Fruit fly (Drosophila melanogaster): ENCODE results near the gene Sgs3.
A peak's percentile ranks its signal among the peaks of the same experiment; 100 is the strongest.

Sgs3 gene

DNA sequence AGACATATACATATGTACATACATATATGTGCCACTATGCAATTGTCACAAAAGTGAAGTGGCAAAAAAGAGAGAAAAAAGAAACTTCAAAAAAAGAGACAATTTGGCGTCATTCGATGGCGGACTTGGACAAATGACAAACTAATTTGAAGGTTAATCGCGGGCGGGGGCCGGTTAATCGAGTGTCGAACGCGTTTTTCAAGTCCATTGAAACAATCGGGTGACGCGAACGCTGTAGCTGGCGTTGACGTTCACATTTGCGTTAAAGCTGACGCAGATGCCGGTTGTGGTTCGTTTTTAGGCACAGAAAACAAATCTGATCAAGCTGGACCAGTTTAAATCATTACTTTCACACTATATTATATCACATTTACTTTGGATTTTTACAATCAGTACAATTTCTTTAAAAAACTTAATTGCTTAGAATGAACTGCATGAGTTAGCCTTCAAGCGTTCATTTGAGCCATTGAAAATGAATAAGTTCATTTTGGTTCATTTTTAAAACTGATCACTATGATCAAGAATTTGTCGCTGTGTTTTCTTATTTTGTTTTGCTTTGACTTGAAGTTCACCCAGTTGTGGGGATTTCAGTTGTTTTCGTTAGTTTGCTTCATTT is 21.8 kb downstream of the Sgs3 start (continued):
- TF ChIP-seq H2.0 (GFP tag; IDR thresholded peaks at IDR 0.05) (peak; percentile 28; the same call in 1 of the 2 replicates), C15 (GFP tag; IDR thresholded peaks at IDR 0.05) (no peak), CG13894 (tag; optimal IDR thresholded peaks at IDR 0.05) (peak; percentile 13), CG3726 (GFP tag; IDR thresholded peaks at IDR 0.05) (no peak), Ada2b (GFP tag; IDR thresholded peaks at IDR 0.05) (no peak), chinmo (GFP tag; IDR thresholded peaks at IDR 0.05; ENCODE audit: partially characterized antibody) (peak; percentile 50; the same call in 1 of the 4 replicates), unpg (GFP tag; optimal IDR thresholded peaks at IDR 0.05) (peak; percentile 45), Gug (GFP tag; IDR thresholded peaks at IDR 0.05) (no peak), pnt (GFP tag; optimal IDR thresholded peaks at IDR 0.05) (peak; percentile 36), kay (GFP tag; optimal IDR thresholded peaks at IDR 0.05) (peak; percentile 48)

DNA sequence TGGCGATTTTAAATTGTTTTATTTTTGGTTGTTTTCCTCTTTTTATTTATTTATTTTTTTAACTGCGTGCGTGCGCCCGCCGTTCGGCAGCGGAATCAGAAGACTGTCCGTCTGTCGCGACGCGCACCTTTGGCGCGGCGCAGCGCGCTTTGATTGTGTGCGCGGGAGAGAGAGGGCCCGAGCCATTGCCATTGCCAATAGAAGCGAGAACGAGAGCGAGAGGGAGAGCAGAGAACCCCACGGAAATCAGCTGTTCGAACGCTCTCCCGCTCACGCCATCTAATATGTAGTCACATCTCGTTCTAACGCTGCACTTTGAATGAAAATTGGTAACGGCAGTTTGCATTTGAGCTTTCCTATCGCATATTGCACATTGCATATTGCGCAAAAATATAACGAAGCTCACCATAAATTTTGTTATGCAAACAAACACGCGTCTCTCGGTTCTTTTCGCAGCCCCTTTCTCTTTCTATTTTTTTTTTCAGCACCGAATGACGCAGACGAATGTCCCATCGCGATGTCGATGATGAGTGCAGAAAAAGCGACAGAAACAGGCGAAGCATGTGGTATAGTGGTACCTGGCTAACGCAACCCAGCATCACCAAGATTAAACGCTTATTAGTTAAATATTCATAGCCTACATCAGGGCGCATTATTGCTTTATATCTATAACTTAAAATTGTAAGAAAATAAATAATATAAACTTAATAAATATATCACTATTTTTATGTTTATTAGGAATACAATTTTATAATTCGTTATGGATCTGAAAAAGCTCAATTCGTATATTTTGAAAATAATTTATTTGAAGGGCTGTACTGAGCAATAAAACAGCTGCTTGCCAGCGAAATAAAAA is 22.6 kb downstream of the Sgs3 start:
- TF ChIP-seq dpn (GFP tag; optimal IDR thresholded peaks at IDR 0.05) (peak in 1 of 2 experiments; percentile 5), grau (tag; optimal IDR thresholded peaks at IDR 0.05) (peak; percentile 88), shn (GFP tag; optimal IDR thresholded peaks at IDR 0.05) (no peak), zen2 (GFP tag; IDR thresholded peaks at IDR 0.05; ENCODE audit: partially characterized antibody) (0 out of 3 replicates have a peak, but pooled peaks have one; percentile 48), Bdp1 (GFP tag; optimal IDR thresholded peaks at IDR 0.05) (no peak), Fer1 (GFP tag; optimal IDR thresholded peaks at IDR 0.05) (no peak), CG2678 (tag; optimal IDR thresholded peaks at IDR 0.05) (peak; percentile 60), Dip3 (GFP tag; optimal IDR thresholded peaks at IDR 0.05) (no peak), CG2712 (tag; optimal IDR thresholded peaks at IDR 0.05) (peak; percentile 4), MTF-1 (GFP tag; optimal IDR thresholded peaks at IDR 0.05; ENCODE audit: borderline replicate concordance) (peak; percentile 40), gem (tag; optimal IDR thresholded peaks at IDR 0.05) (peak; percentile 61), cg (GFP tag; optimal IDR thresholded peaks at IDR 0.05) (peak; percentile 63), CG17829 (tag; optimal IDR thresholded peaks at IDR 0.05) (peak; percentile 3), ci (GFP tag; IDR thresholded peaks at IDR 0.05) (peak; percentile 36; the same call in 2 of the 3 replicates), CG10209 (GFP tag; optimal IDR thresholded peaks at IDR 0.05) (peak; percentile 12), Awh (GFP tag; IDR thresholded peaks at IDR 0.05) (0 out of 2 replicates have a peak, but pooled peaks have one; percentile 7), hbn (GFP tag; IDR thresholded peaks at IDR 0.05; ENCODE audit: partially characterized antibody) (peak; percentile 28; the same call in 1 of the 2 replicates), peb (GFP tag; IDR thresholded peaks at IDR 0.05) (no peak), ind (GFP tag; optimal IDR thresholded peaks at IDR 0.05) (peak; percentile 3), ftz-f1 (GFP tag; optimal IDR thresholded peaks at IDR 0.05) (peak; percentile 53), HLH4C (GFP tag; IDR thresholded peaks at IDR 0.05; ENCODE audit: partially characterized antibody) (no peak), CG10366 (GFP tag; IDR thresholded peaks at IDR 0.05) (no peak), CG9437 (GFP tag; optimal IDR thresholded peaks at IDR 0.05) (peak; percentile 1), CG6791 (GFP tag; IDR thresholded peaks at IDR 0.05; ENCODE audit: partially characterized antibody) (peak; percentile 58; the same call in 2 of the 3 replicates), phol (tag; optimal IDR thresholded peaks at IDR 0.05) (peak; percentile 8), jigr1 (GFP tag; IDR thresholded peaks at IDR 0.05) (no peak), CG13287 (GFP tag; IDR thresholded peaks at IDR 0.05; ENCODE audit: partially characterized antibody) (peak; percentile 38; the same call in 1 of the 2 replicates), CG14014 (GFP tag; IDR thresholded peaks at IDR 0.05) (peak; percentile 14; the same call in 1 of the 2 replicates), pnt (GFP tag; optimal IDR thresholded peaks at IDR 0.05) (no peak), CG8388 (GFP tag; optimal IDR thresholded peaks at IDR 0.05) (peak; percentile 23), bbx (GFP tag; IDR thresholded peaks at IDR 0.05; ENCODE audit: partially characterized antibody) (0 out of 2 replicates have a peak, but pooled peaks have one; percentile 9), gsb (GFP tag; IDR thresholded peaks at IDR 0.05) (no peak), slbo (GFP tag; IDR thresholded peaks at IDR 0.05) (peak; percentile 50; the same call in 1 of the 2 replicates), H15 (GFP tag; IDR thresholded peaks at IDR 0.05) (no peak), CG14441 (GFP tag; IDR thresholded peaks at IDR 0.05) (0 out of 2 replicates have a peak, but pooled peaks have one; percentile 16), Hr51 (GFP tag; optimal IDR thresholded peaks at IDR 0.05) (peak in 1 of 2 experiments; percentile 63)

All from whole organism, embryonic.